Fruit fly (Drosophila melanogaster): ENCODE results near the gene CG3982.

- TF ChIP-seq ttk (optimal IDR thresholded peaks at IDR 0.05) (no peak), Myc (optimal IDR thresholded peaks at IDR 0.05) (no peak)
Measured at dm6 chr3L:9372278-9372975, 44.8 kb downstream of the CG3982 start, which contains the start of the genes Hsp67Bc, CG4456 and Hsp22.

Data from Kc167 (cell line).